Worm (Caenorhabditis elegans): ENCODE measurements around the gene pyp-1.
A peak's percentile ranks its signal among the peaks of the same experiment; 100 is the strongest.

The pyp-1 gene

ce11 chrIV:9963945-9964344, 34.8 kb downstream of the pyp-1 start, which contains the start of gene T13H10.2:
TSS of gene T13H10.2 (plus strand) at chrIV:9964245.
- no peak for TF ChIP-seq aly-2 (tag; optimal IDR thresholded peaks at IDR 0.05)

- TF ChIP-seq gei-8 (GFP tag; optimal IDR thresholded peaks at IDR 0.05) (no peak), egl-43 (GFP tag; IDR thresholded peaks at IDR 0.05) (no peak), zfp-2 (tag; optimal IDR thresholded peaks at IDR 0.05) (no peak), nhr-237 (tag; optimal IDR thresholded peaks at IDR 0.05) (no peak), ces-1 (GFP tag; optimal IDR thresholded peaks at IDR 0.05) (no peak), nhr-10 (tag; optimal IDR thresholded peaks at IDR 0.05) (no peak), ceh-82 (tag; optimal IDR thresholded peaks at IDR 0.05) (no peak)
Measured at ce11 chrIV:9953333-9953732, 45.4 kb downstream of the pyp-1 start, which contains the start of gene gon-1. TSS of gene gon-1 (minus strand) at chrIV:9953433.

- peak; percentile 34 for TF ChIP-seq hlh-11 (tag; optimal IDR thresholded peaks at IDR 0.05)
- no peak for TF ChIP-seq zip-11 (GFP tag; IDR thresholded peaks at IDR 0.05)
- TF ChIP-seq cey-2 (tag; optimal IDR thresholded peaks at IDR 0.05; ENCODE audit: borderline replicate concordance, insufficient read depth): no peak
- no peak for TF ChIP-seq spr-3 (GFP tag; optimal IDR thresholded peaks at IDR 0.05)
- no peak for TF ChIP-seq nhr-48 (tag; optimal IDR thresholded peaks at IDR 0.05)
- no peak for TF ChIP-seq D1046.2 (GFP tag; IDR thresholded peaks at IDR 0.05)
- no peak for TF ChIP-seq ztf-11 (tag; optimal IDR thresholded peaks at IDR 0.05)
- no peak for TF ChIP-seq hlh-30 (tag; optimal IDR thresholded peaks at IDR 0.05; ENCODE audit: insufficient read depth)
- TF ChIP-seq egl-27 (tag; optimal IDR thresholded peaks at IDR 0.05): no peak
- TF ChIP-seq nhr-11 (tag; optimal IDR thresholded peaks at IDR 0.05): peak; percentile 53
- no peak for TF ChIP-seq fkh-10 (GFP tag; optimal IDR thresholded peaks at IDR 0.05)
- peak in 1 of 2 experiments; percentile 86 for TF ChIP-seq unc-62 (GFP tag; optimal IDR thresholded peaks at IDR 0.05 in 1 of 2)
- no peak for TF ChIP-seq unc-62 (tag; optimal IDR thresholded peaks at IDR 0.05)
- TF ChIP-seq nhr-42 (GFP tag; IDR thresholded peaks at IDR 0.05): no peak
- no peak for TF ChIP-seq mes-2 (tag; optimal IDR thresholded peaks at IDR 0.05; ENCODE audit: poor library complexity, severe bottlenecking)
Measured at ce11 chrIV:9948035-9948434, 50.7 kb downstream of the pyp-1 start.
